Worm (Caenorhabditis elegans): Measurements from ENCODE around the gene apy-1.

ce11 chrX:7563425-7563824, 6.1 kb downstream of the apy-1 start:
- TF ChIP-seq fkh-10 (GFP tag; optimal IDR thresholded peaks at IDR 0.05) = no peak
- TF ChIP-seq unc-39 (tag; optimal IDR thresholded peaks at IDR 0.05) = no peak
- TF ChIP-seq nfya-1 (tag; optimal IDR thresholded peaks at IDR 0.05; ENCODE audit: insufficient read depth) = no peak
- TF ChIP-seq elt-3 (tag; optimal IDR thresholded peaks at IDR 0.05) = no peak
- TF ChIP-seq ama-1 (optimal IDR thresholded peaks at IDR 0.05) = no peak
- no peak for TF ChIP-seq pqm-1 (tag; optimal IDR thresholded peaks at IDR 0.05)
- TF ChIP-seq egl-27 (tag; optimal IDR thresholded peaks at IDR 0.05) = no peak
- no peak for TF ChIP-seq mml-1 (tag; optimal IDR thresholded peaks at IDR 0.05)
- TF ChIP-seq daf-12 (tag; optimal IDR thresholded peaks at IDR 0.05) = no peak
- TF ChIP-seq eor-1 (tag; optimal IDR thresholded peaks at IDR 0.05) = no peak
- no peak for TF ChIP-seq egl-5 (tag; optimal IDR thresholded peaks at IDR 0.05)
- no peak for TF ChIP-seq nhr-77 (tag; optimal IDR thresholded peaks at IDR 0.05)

Measured in whole organism, L3 larva.